Fruit fly (Drosophila melanogaster) whole organism, embryonic: Measurements from ENCODE around the gene Rok.
A peak's percentile ranks its signal among the peaks of the same experiment; 100 is the strongest.

Experiments used
- ATbp ChIP-seq: fragments of 200-800 bp; sonication (Bioruptor generic); optimal IDR thresholded peaks from 2 replicates; lab custom pipeline; 2017; ENCODE audit warnings: missing biosample characterization, mild to moderate bottlenecking, missing genetic modification characterization, missing genetic modification reagents
- Atf-2 ChIP-seq: fragments of 200-800 bp; sonication (Bioruptor generic); optimal IDR thresholded peaks from 2 replicates; lab custom pipeline; 2016; ENCODE audit warnings: missing biosample characterization, missing genetic modification characterization
- B-H2 ChIP-seq: fragments of 200-800 bp; sonication (Bioruptor generic); optimal IDR thresholded peaks from 2 replicates; lab custom pipeline; 2018; ENCODE audit warnings: missing biosample characterization, mild to moderate bottlenecking, missing genetic modification characterization
- Bgb ChIP-seq: fragments of 200-800 bp; sonication (Bioruptor generic); IDR thresholded peaks from 2 replicates; pipeline ENCODE4 v1.3.6; 2022; ENCODE audit warnings: missing biosample characterization, missing genetic modification characterization; ENCODE audit not compliant: partially characterized antibody
- Blimp-1 ChIP-seq: fragments of 200-800 bp; sonication (Bioruptor generic); optimal IDR thresholded peaks from 3 replicates; lab custom pipeline; 2018; ENCODE audit warnings: missing biosample characterization, missing genetic modification characterization, mild to moderate bottlenecking, moderate library complexity, missing genetic modification reagents
- BtbVII ChIP-seq: fragments of 200-800 bp; sonication (Bioruptor generic); optimal IDR thresholded peaks from 3 replicates; lab custom pipeline; 2017; ENCODE audit warnings: missing biosample characterization, mild to moderate bottlenecking, missing genetic modification characterization
- CG10543 ChIP-seq: fragments of 200-800 bp; sonication (Bioruptor generic); optimal IDR thresholded peaks from 3 replicates; lab custom pipeline; 2017; ENCODE audit warnings: missing biosample characterization, mild to moderate bottlenecking, missing genetic modification characterization, moderate library complexity
- CG12391 ChIP-seq: fragments of 200-800 bp; sonication (Bioruptor generic); optimal IDR thresholded peaks from 3 replicates; lab custom pipeline; 2018; ENCODE audit warnings: missing biosample characterization, mild to moderate bottlenecking, missing genetic modification characterization, moderate library complexity
- CG15696 ChIP-seq: fragments of 200-800 bp; sonication (Bioruptor generic); optimal IDR thresholded peaks from 2 replicates; lab custom pipeline; 2019; ENCODE audit warnings: missing biosample characterization, mild to moderate bottlenecking, missing genetic modification characterization, moderate library complexity
- CG16779 ChIP-seq: fragments of 200-800 bp; sonication (Bioruptor generic); IDR thresholded peaks from 2 replicates; pipeline ENCODE4 v1.3.6; 2022; ENCODE audit warnings: missing biosample characterization, missing genetic modification characterization
- CG16813 ChIP-seq: fragments of 200-800 bp; sonication (Bioruptor generic); IDR thresholded peaks from 3 replicates; pipeline ENCODE4 v1.3.6; 2022; ENCODE audit warnings: missing biosample characterization, missing genetic modification characterization; ENCODE audit not compliant: partially characterized antibody
- CG17802 ChIP-seq: fragments of 200-800 bp; sonication (Bioruptor generic); optimal IDR thresholded peaks from 2 replicates; lab custom pipeline; 2018; ENCODE audit warnings: missing biosample characterization, mild to moderate bottlenecking, missing genetic modification characterization, moderate library complexity
- CG17912 ChIP-seq: fragments of 200-800 bp; sonication (Bioruptor generic); optimal IDR thresholded peaks from 2 replicates; lab custom pipeline; 2018; ENCODE audit warnings: missing biosample characterization, mild to moderate bottlenecking, missing genetic modification characterization
- CG2120 ChIP-seq: fragments of 200-800 bp; sonication (Bioruptor generic); optimal IDR thresholded peaks from 3 replicates; lab custom pipeline; 2016; ENCODE audit warnings: missing biosample characterization, missing genetic modification characterization
- CG32532 ChIP-seq: fragments of 200-800 bp; sonication (Bioruptor generic); IDR thresholded peaks from 2 replicates; pipeline ENCODE4 v1.3.6; 2022; ENCODE audit warnings: missing biosample characterization, missing genetic modification characterization
- CG32772 ChIP-seq: fragments of 200-800 bp; sonication (Bioruptor generic); IDR thresholded peaks from 2 replicates; pipeline ENCODE4 v1.3.6; 2022; ENCODE audit warnings: missing biosample characterization, missing genetic modification characterization
- CG4282 ChIP-seq: fragments of 200-800 bp; sonication (Bioruptor generic); optimal IDR thresholded peaks from 2 replicates; lab custom pipeline; 2016; ENCODE audit warnings: missing biosample characterization, missing genetic modification characterization
- CG7987 ChIP-seq: fragments of 200-800 bp; sonication (Bioruptor generic); optimal IDR thresholded peaks from 2 replicates; lab custom pipeline; 2018; ENCODE audit warnings: missing biosample characterization, mild to moderate bottlenecking, missing genetic modification characterization, moderate library complexity
- CG8924 ChIP-seq: fragments of 200-800 bp; optimal IDR thresholded peaks from 3 replicates; lab custom pipeline; 2019; ENCODE audit warnings: missing biosample characterization, mild to moderate bottlenecking, missing genetic modification characterization, moderate library complexity
- CG8944 ChIP-seq: fragments of 200-800 bp; sonication (Bioruptor generic); optimal IDR thresholded peaks from 3 replicates; lab custom pipeline; 2016; ENCODE audit warnings: missing biosample characterization, missing genetic modification characterization
- CTCF ChIP-seq: fragments of 200-800 bp; sonication (Bioruptor generic); optimal IDR thresholded peaks from 2 replicates; lab custom pipeline; 2017; ENCODE audit warnings: missing biosample characterization, mild to moderate bottlenecking, missing genetic modification characterization, moderate library complexity
- CoRest ChIP-seq: fragments of 200-800 bp; sonication (Bioruptor generic); optimal IDR thresholded peaks from 3 replicates; lab custom pipeline; 2018; ENCODE audit warnings: missing biosample characterization, mild to moderate bottlenecking, missing genetic modification characterization, moderate library complexity
- Deaf1 ChIP-seq: fragments of 200-800 bp; optimal IDR thresholded peaks from 3 replicates; lab custom pipeline; 2019; ENCODE audit warnings: missing biosample characterization, mild to moderate bottlenecking, missing genetic modification characterization, moderate library complexity
- Doc3 ChIP-seq: fragments of 200-800 bp; sonication (Bioruptor generic); IDR thresholded peaks from 3 replicates; pipeline ENCODE4 v1.3.6; 2022; ENCODE audit warnings: missing biosample characterization, missing genetic modification characterization; ENCODE audit not compliant: partially characterized antibody
- Ets97D ChIP-seq: fragments of 200-800 bp; sonication (Bioruptor generic); optimal IDR thresholded peaks from 3 replicates; lab custom pipeline; 2016; ENCODE audit warnings: missing biosample characterization, missing genetic modification characterization
- HLH4C ChIP-seq: fragments of 200-800 bp; sonication (Bioruptor generic); IDR thresholded peaks from 3 replicates; pipeline ENCODE4 v1.3.6; 2022; ENCODE audit warnings: missing biosample characterization, missing genetic modification characterization; ENCODE audit not compliant: partially characterized antibody
- Hmx ChIP-seq: fragments of 200-800 bp; sonication (Bioruptor generic); optimal IDR thresholded peaks from 2 replicates; lab custom pipeline; 2016; ENCODE audit warnings: missing biosample characterization, missing genetic modification characterization
- Hr78 ChIP-seq, 2 experiments: fragments of 200-800 bp in 1 of 2; fragments of >200 bp in 1 of 2; sonication (Bioruptor generic) in 1 of 2; optimal IDR thresholded peaks; 2 replicates each; lab custom pipeline; 2017 to 2019; ENCODE audit warnings: missing biosample characterization in 2 of 2, missing genetic modification characterization in 2 of 2, mild to moderate bottlenecking in 1 of 2, moderate library complexity in 1 of 2
- Myb ChIP-seq: fragments of 200-800 bp; sonication (Bioruptor generic); optimal IDR thresholded peaks from 2 replicates; lab custom pipeline; 2016; ENCODE audit warnings: missing biosample characterization, missing genetic modification characterization
- Rx ChIP-seq: fragments of 200-800 bp; sonication (Bioruptor generic); IDR thresholded peaks from 2 replicates; pipeline ENCODE4 v1.3.6; 2022; ENCODE audit warnings: missing biosample characterization, missing genetic modification characterization
- Scr ChIP-seq: fragments of 200-800 bp; sonication (Bioruptor generic); IDR thresholded peaks from 2 replicates; pipeline ENCODE4 v1.3.6; 2022; ENCODE audit warnings: missing biosample characterization, missing genetic modification characterization; ENCODE audit not compliant: partially characterized antibody
- Ssrp ChIP-seq: fragments of 200-800 bp; sonication (Bioruptor generic); optimal IDR thresholded peaks from 2 replicates; lab custom pipeline; 2018; ENCODE audit warnings: missing biosample characterization, mild to moderate bottlenecking, missing genetic modification characterization, moderate library complexity
- Tbp ChIP-seq: fragments of >200 bp; optimal IDR thresholded peaks from 2 replicates; lab custom pipeline; 2018; ENCODE audit warnings: missing biosample characterization, missing genetic modification characterization
- Xrp1 ChIP-seq: fragments of 200-800 bp; sonication (Bioruptor generic); IDR thresholded peaks from 2 replicates; pipeline ENCODE4 v1.3.6; 2022; ENCODE audit warnings: missing biosample characterization, missing genetic modification characterization
- emc ChIP-seq: fragments of 200-800 bp; sonication (Bioruptor generic); optimal IDR thresholded peaks from 2 replicates; lab custom pipeline; 2016; ENCODE audit warnings: missing biosample characterization, missing genetic modification characterization
- eve ChIP-seq, 2 experiments: fragments of >200 bp; optimal IDR thresholded peaks; 2 replicates each; lab custom pipeline; 2017; ENCODE audit warnings: missing biosample characterization in 2 of 2, missing genetic modification characterization in 2 of 2
- exex ChIP-seq: fragments of 200-800 bp; sonication (Bioruptor generic); optimal IDR thresholded peaks from 4 replicates; lab custom pipeline; 2018; ENCODE audit warnings: missing biosample characterization, mild to moderate bottlenecking, missing genetic modification characterization, moderate library complexity
- fru ChIP-seq: fragments of >200 bp; optimal IDR thresholded peaks from 2 replicates; lab custom pipeline; 2017
- grau ChIP-seq: fragments of 200-800 bp; optimal IDR thresholded peaks from 3 replicates; lab custom pipeline; 2019; ENCODE audit warnings: missing biosample characterization, mild to moderate bottlenecking, missing genetic modification characterization, moderate library complexity
- ham ChIP-seq: fragments of 200-800 bp; sonication (Bioruptor generic); IDR thresholded peaks from 2 replicates; pipeline ENCODE4 v1.3.6; 2022; ENCODE audit warnings: missing biosample characterization, missing genetic modification characterization
- jing ChIP-seq: fragments of 200-800 bp; sonication (Bioruptor generic); optimal IDR thresholded peaks from 2 replicates; lab custom pipeline; 2018; ENCODE audit warnings: missing biosample characterization, mild to moderate bottlenecking, missing genetic modification characterization
- lov ChIP-seq, 2 experiments: fragments of 200-800 bp in 1 of 2; fragments of >200 bp in 1 of 2; sonication (Bioruptor generic) in 1 of 2; IDR thresholded peaks in 1 of 2; optimal IDR thresholded peaks in 1 of 2; 2 replicates in 1 of 2; 3 replicates in 1 of 2; pipeline versions ENCODE4 v1.3.6 to Lab custom; 2017 to 2022; ENCODE audit warnings: missing biosample characterization in 1 of 2, missing genetic modification characterization in 1 of 2
- nerfin-2 ChIP-seq: fragments of 200-800 bp; sonication (Bioruptor generic); IDR thresholded peaks from 2 replicates; pipeline ENCODE4 v1.3.6; 2022; ENCODE audit warnings: missing biosample characterization, missing genetic modification characterization; ENCODE audit not compliant: partially characterized antibody
- onecut ChIP-seq: fragments of 200-800 bp; sonication (Bioruptor generic); IDR thresholded peaks from 2 replicates; pipeline ENCODE4 v1.3.6; 2022; ENCODE audit warnings: missing biosample characterization, missing genetic modification characterization
- pan ChIP-seq, 4 experiments: fragments of >200 bp in 3 of 4; fragments of 200-800 bp in 1 of 4; sonication (Bioruptor generic) in 1 of 4; optimal IDR thresholded peaks in 3 of 4; IDR thresholded peaks in 1 of 4; 2 replicates each; pipeline versions ENCODE4 v1.3.6 to Lab custom; 2017 to 2022; ENCODE audit warnings: missing biosample characterization in 2 of 4, missing genetic modification characterization in 2 of 4, mixed read lengths in 1 of 4
- pb ChIP-seq: fragments of 200-800 bp; sonication (Bioruptor generic); optimal IDR thresholded peaks from 3 replicates; lab custom pipeline; 2016; ENCODE audit warnings: missing biosample characterization, missing genetic modification characterization
- seq ChIP-seq: fragments of 200-800 bp; sonication (Bioruptor generic); IDR thresholded peaks from 2 replicates; pipeline ENCODE4 v1.3.6; 2022; ENCODE audit warnings: missing biosample characterization, missing genetic modification characterization
- sug ChIP-seq: fragments of 200-800 bp; optimal IDR thresholded peaks from 2 replicates; lab custom pipeline; 2019; ENCODE audit warnings: missing biosample characterization, mild to moderate bottlenecking, missing genetic modification characterization, moderate library complexity
- tio ChIP-seq: fragments of 200-800 bp; sonication (Bioruptor generic); optimal IDR thresholded peaks from 2 replicates; lab custom pipeline; 2017; ENCODE audit warnings: missing biosample characterization, missing genetic modification characterization, inconsistent platforms
- unc-4 ChIP-seq: fragments of 200-800 bp; sonication (Bioruptor generic); IDR thresholded peaks from 2 replicates; pipeline ENCODE4 v1.3.6; 2022; ENCODE audit warnings: missing biosample characterization, missing genetic modification characterization; ENCODE audit not compliant: partially characterized antibody
- vvl ChIP-seq: fragments of 200-800 bp; sonication (Bioruptor generic); IDR thresholded peaks from 2 replicates; pipeline ENCODE4 v1.3.6; 2022; ENCODE audit warnings: missing biosample characterization, missing genetic modification characterization
- yki ChIP-seq: fragments of >200 bp; optimal IDR thresholded peaks from 3 replicates; lab custom pipeline; 2018

Rok gene

DNA sequence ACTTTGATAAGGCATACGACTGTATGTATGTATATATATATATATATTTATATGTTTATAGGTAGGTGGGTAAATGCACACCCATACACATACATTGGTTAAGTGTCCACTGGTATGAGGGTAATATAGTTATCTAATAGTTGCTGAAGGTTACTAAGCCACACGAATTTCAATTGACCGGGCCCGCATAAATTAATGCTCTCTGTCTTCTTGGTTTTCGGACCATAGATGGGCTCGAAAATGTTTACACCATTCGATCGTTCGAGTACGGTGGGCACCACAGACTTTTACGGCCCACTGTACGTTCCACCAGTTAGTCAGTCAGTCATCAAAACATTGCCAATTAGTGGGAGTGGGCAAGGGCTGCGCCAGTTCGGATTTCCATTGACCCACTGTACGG lies 41.8 kb downstream of the Rok start (continued):
- peak; percentile 54; the same call in 1 of the 2 replicates for TF ChIP-seq vvl (GFP tag; lab: Robert Waterston, UW)
- TF ChIP-seq nerfin-2 (GFP tag; lab: Robert Waterston, UW), result no peak
- TF ChIP-seq Rx (GFP tag; lab: Robert Waterston, UW), result no peak
- TF ChIP-seq Atf-2, result no peak
- no peak for TF ChIP-seq eve (GFP tag; optimal IDR thresholded peaks at IDR 0.05; lab: Kevin White, UChicago)
- no peak for TF ChIP-seq CTCF (GFP tag; lab: Kevin White, UChicago)
- no peak for TF ChIP-seq ATbp (GFP tag; lab: Kevin White, UChicago)
- no peak for TF ChIP-seq Doc3
- TF ChIP-seq CG10543 (GFP tag; lab: Kevin White, UChicago), result no peak
- TF ChIP-seq Xrp1 (GFP tag; lab: Robert Waterston, UW), result 0 out of 2 replicates have a peak, but pooled peaks have one; percentile 27
- peak; percentile 23; the same call in 1 of the 2 replicates for TF ChIP-seq CG32532 (GFP tag; lab: Robert Waterston, UW)
- TF ChIP-seq CG2120 (GFP tag; lab: Kevin White, UChicago), result no peak
- TF ChIP-seq HLH4C (GFP tag; lab: Robert Waterston, UW), result 0 out of 3 replicates have a peak, but pooled peaks have one; percentile 14
- TF ChIP-seq ham, result no peak
- TF ChIP-seq fru (lab: Kevin White, UChicago), result no peak
- no peak for TF ChIP-seq jing (GFP tag; lab: Kevin White, UChicago)
- TF ChIP-seq CG32772 (GFP tag; lab: Robert Waterston, UW), result no peak
- TF ChIP-seq BtbVII (GFP tag; lab: Kevin White, UChicago), result no peak
- no peak for TF ChIP-seq yki
- TF ChIP-seq onecut (GFP tag; lab: Robert Waterston, UW), result no peak
- no peak for TF ChIP-seq Blimp-1 (GFP tag; lab: Kevin White, UChicago)
- no peak for TF ChIP-seq CoRest (tag; lab: Kevin White, UChicago)
- no peak for TF ChIP-seq CG7987 (GFP tag; lab: Kevin White, UChicago)
- TF ChIP-seq Bgb (GFP tag; lab: Robert Waterston, UW), result no peak
- TF ChIP-seq CG17912, result no peak
- TF ChIP-seq CG8944, result no peak
- no peak for TF ChIP-seq Ssrp
- no peak for TF ChIP-seq CG15696 (tag; lab: Kevin White, UChicago)
- TF ChIP-seq Tbp (GFP tag; lab: Kevin White, UChicago), result no peak
- no peak for TF ChIP-seq pan (optimal IDR thresholded peaks at IDR 0.05; lab: Kevin White, UChicago)
- TF ChIP-seq pan (GFP tag; optimal IDR thresholded peaks at IDR 0.05 in 1 of 2, IDR thresholded peaks at IDR 0.05 in 1 of 2), result no peak
- peak; percentile 1 for TF ChIP-seq exex (tag; lab: Kevin White, UChicago)
- no peak for TF ChIP-seq B-H2
- TF ChIP-seq sug (tag; lab: Kevin White, UChicago), result peak; percentile 24
- no peak for TF ChIP-seq CG4282
- TF ChIP-seq CG12391 (tag; lab: Kevin White, UChicago), result no peak
- TF ChIP-seq pb (GFP tag; lab: Kevin White, UChicago), result no peak
- no peak for TF ChIP-seq CG17802 (tag; lab: Kevin White, UChicago)

DNA sequence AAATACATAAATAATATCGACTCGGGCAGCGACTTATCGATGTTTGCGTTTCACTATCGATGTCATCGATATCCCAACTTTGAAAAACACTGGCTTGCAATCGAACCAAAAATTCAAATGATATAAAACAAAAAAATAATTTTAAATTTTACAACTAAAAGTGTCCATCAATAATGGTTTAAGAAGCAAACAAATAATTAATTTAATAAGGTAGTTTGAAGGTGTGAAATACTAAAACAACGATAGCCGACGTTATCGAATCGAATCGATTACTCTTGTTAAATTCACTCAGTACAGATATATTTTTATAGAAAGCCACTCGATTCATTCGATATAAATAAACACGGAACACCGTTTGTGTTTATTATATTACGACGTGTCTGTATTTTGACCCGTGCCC lies 43.8 kb downstream of the Rok start, which contains the start of the genes SMC3 and Ubc7:
Gene SMC3 (minus strand): TSS at position 22 of the 400 bp plus-strand sequence.
Gene Ubc7 (plus strand): TSS at position 260 of the 400 bp plus-strand sequence.
- TF ChIP-seq Scr (GFP tag; lab: Robert Waterston, UW), result peak; percentile 94
- no peak for TF ChIP-seq Deaf1 (tag; lab: Kevin White, UChicago)
- TF ChIP-seq Doc3, result peak; percentile 88
- TF ChIP-seq Ets97D (GFP tag; lab: Kevin White, UChicago), result peak; percentile 18
- TF ChIP-seq tio, result no peak
- TF ChIP-seq unc-4 (GFP tag; lab: Robert Waterston, UW), result peak; percentile 89
- no peak for TF ChIP-seq seq (GFP tag; lab: Robert Waterston, UW)
- TF ChIP-seq Myb (GFP tag; lab: Kevin White, UChicago), result peak; percentile 5
- peak; percentile 95 for TF ChIP-seq CG16813
- TF ChIP-seq lov (optimal IDR thresholded peaks at IDR 0.05; lab: Kevin White, UChicago), result no peak
- no peak for TF ChIP-seq lov (GFP tag; IDR thresholded peaks at IDR 0.05; lab: Robert Waterston, UW)
- no peak for TF ChIP-seq CG16779 (GFP tag; lab: Robert Waterston, UW)
- no peak for TF ChIP-seq CG8924 (tag; lab: Kevin White, UChicago)
- no peak for TF ChIP-seq Hmx (GFP tag; lab: Kevin White, UChicago)
- TF ChIP-seq Hr78 (GFP tag; optimal IDR thresholded peaks at IDR 0.05; lab: Kevin White, UChicago), result no peak
- no peak for TF ChIP-seq grau (tag; lab: Kevin White, UChicago)
- no peak for TF ChIP-seq emc (GFP tag; lab: Kevin White, UChicago)
